Fruit fly (Drosophila melanogaster) whole organism, wandering third instar larva: Measurements from ENCODE around the gene CG43998.

Experiments used
- Abd-B ChIP-seq: fragments of >200 bp; optimal IDR thresholded peaks from 2 replicates; lab custom pipeline; 2017; ENCODE audit warnings: missing biosample characterization, missing genetic modification characterization
- CG32264 ChIP-seq: fragments of 200-800 bp; sonication (Bioruptor generic); optimal IDR thresholded peaks from 2 replicates; lab custom pipeline; 2016; ENCODE audit warnings: missing biosample characterization, missing genetic modification characterization
- CG9705 ChIP-seq: fragments of 200-800 bp; sonication (Bioruptor generic); optimal IDR thresholded peaks from 2 replicates; lab custom pipeline; 2018; ENCODE audit warnings: missing biosample characterization, mild to moderate bottlenecking, missing genetic modification characterization
- Dfd ChIP-seq: fragments of >200 bp; optimal IDR thresholded peaks from 2 replicates; lab custom pipeline; 2017; ENCODE audit warnings: missing biosample characterization, missing genetic modification characterization
- Dif ChIP-seq: fragments of 200-275, 200-300 bp; sonication (Bioruptor generic); optimal IDR thresholded peaks from 2 replicates; lab custom pipeline; 2018; ENCODE audit warnings: missing biosample characterization, missing genetic modification characterization; ENCODE audit not compliant: partially characterized antibody
- HLH106 ChIP-seq: fragments of 200-800 bp; optimal IDR thresholded peaks from 3 replicates; lab custom pipeline; 2019; ENCODE audit warnings: missing biosample characterization, mild to moderate bottlenecking, missing genetic modification characterization, moderate library complexity
- Hnf4 ChIP-seq: fragments of 200-800 bp; sonication (Bioruptor generic); optimal IDR thresholded peaks from 2 replicates; lab custom pipeline; 2016; ENCODE audit warnings: missing biosample characterization, mild to moderate bottlenecking, missing genetic modification characterization
- Jra ChIP-seq: sonication (Bioruptor generic); optimal IDR thresholded peaks from 2 replicates; lab custom pipeline; 2016; ENCODE audit warnings: missing biosample characterization, missing genetic modification characterization
- N ChIP-seq: fragments of >200 bp; optimal IDR thresholded peaks from 2 replicates; lab custom pipeline; 2018; ENCODE audit warnings: missing biosample characterization, missing external identifiers, missing genetic modification characterization
- OdsH ChIP-seq: fragments of 200-800 bp; sonication (Bioruptor generic); optimal IDR thresholded peaks from 2 replicates; lab custom pipeline; 2016; ENCODE audit warnings: missing biosample characterization, mild to moderate bottlenecking, missing genetic modification characterization
- Rel ChIP-seq, 2 experiments: fragments of 200-800 bp; sonication (Bioruptor generic) in 1 of 2; optimal IDR thresholded peaks; 2 replicates in 1 of 2; 3 replicates in 1 of 2; lab custom pipeline; 2016 to 2019; ENCODE audit warnings: mild to moderate bottlenecking in 2 of 2, missing biosample characterization in 2 of 2, missing genetic modification characterization in 2 of 2, moderate library complexity in 1 of 2
- Sp1 ChIP-seq: fragments of 200-800 bp; sonication (Bioruptor generic); optimal IDR thresholded peaks from 3 replicates; lab custom pipeline; 2019; ENCODE audit warnings: missing biosample characterization, mild to moderate bottlenecking, missing genetic modification characterization, moderate library complexity
- br ChIP-seq: fragments of 200-800 bp; sonication (Bioruptor generic); optimal IDR thresholded peaks from 2 replicates; lab custom pipeline; 2016; ENCODE audit warnings: missing biosample characterization, missing genetic modification characterization
- brk ChIP-seq: fragments of 200-800 bp; sonication (Bioruptor generic); optimal IDR thresholded peaks from 2 replicates; lab custom pipeline; 2016; ENCODE audit warnings: missing biosample characterization, mild to moderate bottlenecking, missing genetic modification characterization
- dmrt93B ChIP-seq: fragments of 200-800 bp; sonication (Bioruptor generic); optimal IDR thresholded peaks from 2 replicates; lab custom pipeline; 2018; ENCODE audit warnings: missing biosample characterization, mild to moderate bottlenecking, missing genetic modification characterization
- dsf ChIP-seq: sonication (Bioruptor generic); optimal IDR thresholded peaks from 2 replicates; lab custom pipeline; 2016; ENCODE audit warnings: missing biosample characterization, missing genetic modification characterization, borderline replicate concordance
- ey ChIP-seq: fragments of 200-800 bp; sonication (Bioruptor generic); optimal IDR thresholded peaks from 2 replicates; lab custom pipeline; 2016; ENCODE audit warnings: missing biosample characterization, missing genetic modification characterization
- foxo ChIP-seq, 2 experiments: fragments of 200-800 bp; sonication (Bioruptor generic); optimal IDR thresholded peaks; 2 replicates in 1 of 2; 3 replicates in 1 of 2; lab custom pipeline; 2016 to 2017; ENCODE audit warnings: missing biosample characterization in 2 of 2, missing genetic modification characterization in 2 of 2
- fru ChIP-seq: fragments of 200-800 bp; sonication (Bioruptor generic); optimal IDR thresholded peaks from 3 replicates; lab custom pipeline; 2016; ENCODE audit warnings: missing biosample characterization, mild to moderate bottlenecking, missing genetic modification characterization
- h ChIP-seq: fragments of 200-800 bp; sonication (Bioruptor generic); optimal IDR thresholded peaks from 3 replicates; lab custom pipeline; 2016; ENCODE audit warnings: missing biosample characterization, mild to moderate bottlenecking, missing genetic modification characterization
- lola ChIP-seq: fragments of >200 bp; optimal IDR thresholded peaks from 2 replicates; lab custom pipeline; 2017; ENCODE audit warnings: missing biosample characterization, missing genetic modification characterization
- pan ChIP-seq: fragments of >200 bp; optimal IDR thresholded peaks from 2 replicates; lab custom pipeline; 2017
- psq ChIP-seq: fragments of 200-800 bp; sonication (Bioruptor generic); optimal IDR thresholded peaks from 3 replicates; lab custom pipeline; 2017; ENCODE audit warnings: missing biosample characterization, mild to moderate bottlenecking, missing genetic modification characterization, moderate library complexity
- rgr ChIP-seq: fragments of 200-800 bp; sonication (Bioruptor generic); optimal IDR thresholded peaks from 3 replicates; lab custom pipeline; 2016; ENCODE audit warnings: missing biosample characterization, mild to moderate bottlenecking, missing genetic modification characterization
- sage ChIP-seq: fragments of 200-800 bp; sonication (Bioruptor generic); optimal IDR thresholded peaks from 2 replicates; lab custom pipeline; 2016; ENCODE audit warnings: missing biosample characterization, mild to moderate bottlenecking, missing genetic modification characterization
- sv ChIP-seq: fragments of 200-800 bp; sonication (Bioruptor generic); optimal IDR thresholded peaks from 3 replicates; lab custom pipeline; 2016; ENCODE audit warnings: missing biosample characterization, missing genetic modification characterization
- tai ChIP-seq: sonication (Bioruptor generic); optimal IDR thresholded peaks from 2 replicates; lab custom pipeline; 2016; ENCODE audit warnings: missing biosample characterization, missing genetic modification characterization
- usp ChIP-seq: fragments of >200 bp; optimal IDR thresholded peaks from 2 replicates; lab custom pipeline; 2017; ENCODE audit warnings: missing biosample characterization, missing genetic modification characterization
- woc ChIP-seq: sonication (Bioruptor generic); optimal IDR thresholded peaks from 2 replicates; lab custom pipeline; 2016; ENCODE audit warnings: missing biosample characterization, mild to moderate bottlenecking, missing genetic modification characterization

The CG43998 gene

DNA sequence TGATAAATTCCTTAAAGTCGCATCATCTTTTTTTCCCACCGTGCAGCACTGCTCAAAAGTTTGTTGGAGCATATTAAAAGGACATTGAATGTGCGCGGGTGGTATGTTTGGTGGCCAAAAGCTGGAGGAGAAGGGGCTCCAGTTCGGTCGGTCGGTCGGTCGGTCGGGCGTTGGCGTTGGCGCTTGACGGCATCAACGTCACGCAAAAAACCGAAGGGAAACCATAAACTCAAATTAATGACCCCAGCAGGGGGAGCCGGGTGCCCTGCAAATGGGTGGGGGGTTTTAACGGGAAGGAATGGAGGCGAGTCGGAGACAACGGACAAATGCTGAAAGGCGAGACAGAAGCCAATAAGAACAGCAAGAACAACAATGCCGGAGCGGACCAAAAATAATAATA, 16.5 kb downstream of the CG43998 start:
- TF ChIP-seq sage (GFP tag; lab: Kevin White, UChicago) (no peak), OdsH (GFP tag; lab: Kevin White, UChicago) (no peak), usp (no peak), Dfd (GFP tag; lab: Kevin White, UChicago) (peak; percentile 41), h (GFP tag; lab: Kevin White, UChicago) (no peak)

- no peak for TF ChIP-seq tai
- TF ChIP-seq sv: no peak
- TF ChIP-seq OdsH (GFP tag; lab: Kevin White, UChicago): no peak
- TF ChIP-seq dmrt93B (GFP tag; lab: Kevin White, UChicago): no peak
- no peak for TF ChIP-seq usp
- no peak for TF ChIP-seq Rel (GFP tag; optimal IDR thresholded peaks at IDR 0.05; lab: Kevin White, UChicago)
- TF ChIP-seq Rel (tag; optimal IDR thresholded peaks at IDR 0.05; lab: Kevin White, UChicago): no peak
- TF ChIP-seq h (GFP tag; lab: Kevin White, UChicago): no peak
- peak; percentile 11 for TF ChIP-seq Dfd (GFP tag; lab: Kevin White, UChicago)
- TF ChIP-seq, all 38 proteins: peak for 1
Measured at dm6 chr3R:23911073-23911690, 17.6 kb downstream of the CG43998 start.

dm6 chr3R:23910260-23910887, 18.4 kb downstream of the CG43998 start:
- TF ChIP-seq Rel (GFP tag; optimal IDR thresholded peaks at IDR 0.05; lab: Kevin White, UChicago): no peak
- no peak for TF ChIP-seq Rel (tag; optimal IDR thresholded peaks at IDR 0.05; lab: Kevin White, UChicago)
- TF ChIP-seq lola (GFP tag; lab: Kevin White, UChicago): no peak
- no peak for TF ChIP-seq sage (GFP tag; lab: Kevin White, UChicago)
- TF ChIP-seq Sp1 (GFP tag; lab: Kevin White, UChicago): no peak
- TF ChIP-seq CG9705 (GFP tag; lab: Kevin White, UChicago): no peak
- no peak for TF ChIP-seq dsf (GFP tag; lab: Kevin White, UChicago)
- TF ChIP-seq foxo (GFP tag; optimal IDR thresholded peaks at IDR 0.05; lab: Kevin White, UChicago): no peak
- no peak for TF ChIP-seq sv

DNA sequence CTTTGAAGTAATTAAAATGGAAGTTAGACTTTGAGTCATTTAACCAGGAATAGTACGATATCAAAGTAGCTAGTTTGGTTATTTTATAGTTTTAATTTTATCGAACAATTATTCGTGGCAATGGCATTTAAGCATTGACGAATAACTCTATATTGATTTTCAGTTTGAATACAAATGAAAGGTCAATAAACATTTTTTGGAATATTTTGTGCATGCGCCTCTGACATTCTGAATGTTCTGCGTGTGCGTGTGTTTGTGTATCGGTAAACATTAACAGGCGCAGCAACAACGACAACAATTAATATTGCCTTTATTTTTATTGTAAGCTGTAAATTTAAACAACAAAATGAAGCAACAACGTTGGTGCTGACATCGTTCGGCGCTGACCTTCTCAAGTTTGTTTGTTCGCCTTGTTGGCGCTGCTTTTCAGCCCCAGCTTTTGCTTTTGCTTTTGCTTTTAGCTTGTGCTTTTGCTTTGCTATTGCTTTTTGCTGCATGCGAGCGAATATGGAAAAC, 19.4 kb downstream of the CG43998 start:
- TF ChIP-seq N (GFP tag; lab: Kevin White, UChicago): no peak
- no peak for TF ChIP-seq Dif
- peak; percentile 63 for TF ChIP-seq ey (GFP tag; lab: Kevin White, UChicago)
- peak; percentile 53 for TF ChIP-seq fru (GFP tag; lab: Kevin White, UChicago)
- TF ChIP-seq OdsH (GFP tag; lab: Kevin White, UChicago): peak; percentile 67
- peak; percentile 49 for TF ChIP-seq brk (GFP tag; lab: Kevin White, UChicago)
- TF ChIP-seq rgr (GFP tag; lab: Kevin White, UChicago): peak; percentile 72
- TF ChIP-seq Jra: peak; percentile 7
- no peak for TF ChIP-seq pan (lab: Kevin White, UChicago)
- TF ChIP-seq psq (GFP tag; lab: Kevin White, UChicago): peak; percentile 61
- peak; percentile 26 for TF ChIP-seq Hnf4 (GFP tag; lab: Kevin White, UChicago)
- TF ChIP-seq tai: peak; percentile 71
- TF ChIP-seq CG32264 (GFP tag; lab: Kevin White, UChicago): no peak
- TF ChIP-seq foxo (GFP tag; optimal IDR thresholded peaks at IDR 0.05; lab: Kevin White, UChicago): peak in 1 of 2 experiments; percentile 53
- TF ChIP-seq HLH106 (tag; lab: Kevin White, UChicago): peak; percentile 55
- peak; percentile 75 for TF ChIP-seq h (GFP tag; lab: Kevin White, UChicago)
- peak; percentile 67 for TF ChIP-seq br
- TF ChIP-seq Sp1 (GFP tag; lab: Kevin White, UChicago): peak; percentile 62
- peak; percentile 48 for TF ChIP-seq dmrt93B (GFP tag; lab: Kevin White, UChicago)
- no peak for TF ChIP-seq Abd-B
- peak; percentile 26 for TF ChIP-seq woc
- no peak for TF ChIP-seq Rel (GFP tag; optimal IDR thresholded peaks at IDR 0.05; lab: Kevin White, UChicago)
- no peak for TF ChIP-seq Rel (tag; optimal IDR thresholded peaks at IDR 0.05; lab: Kevin White, UChicago)

DNA sequence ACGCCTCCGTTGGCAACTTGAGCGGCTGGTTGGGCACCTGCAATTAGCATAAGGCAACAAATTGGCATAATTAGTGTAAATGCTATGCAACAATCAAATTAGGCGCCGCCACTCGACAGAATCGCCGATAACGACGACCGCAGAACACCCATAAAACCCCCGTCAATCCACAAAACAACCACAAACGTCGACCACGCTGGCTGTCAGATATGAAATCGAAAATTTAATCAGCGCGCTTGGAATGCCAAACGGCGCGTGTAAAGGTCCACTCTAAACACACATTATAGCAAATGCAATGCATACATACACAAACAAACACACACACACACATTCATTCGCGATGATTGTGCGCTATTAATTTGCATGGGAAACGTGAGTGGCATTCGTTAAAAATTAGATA, 25.4 kb downstream of the CG43998 start:
- TF ChIP-seq Rel (GFP tag; optimal IDR thresholded peaks at IDR 0.05; lab: Kevin White, UChicago) (no peak), Rel (tag; optimal IDR thresholded peaks at IDR 0.05; lab: Kevin White, UChicago) (peak; percentile 71), ey (GFP tag; lab: Kevin White, UChicago) (no peak)
